Worm (Caenorhabditis elegans): ENCODE measurements around the gene slc-9B.2.

Gene slc-9B.2

DNA sequence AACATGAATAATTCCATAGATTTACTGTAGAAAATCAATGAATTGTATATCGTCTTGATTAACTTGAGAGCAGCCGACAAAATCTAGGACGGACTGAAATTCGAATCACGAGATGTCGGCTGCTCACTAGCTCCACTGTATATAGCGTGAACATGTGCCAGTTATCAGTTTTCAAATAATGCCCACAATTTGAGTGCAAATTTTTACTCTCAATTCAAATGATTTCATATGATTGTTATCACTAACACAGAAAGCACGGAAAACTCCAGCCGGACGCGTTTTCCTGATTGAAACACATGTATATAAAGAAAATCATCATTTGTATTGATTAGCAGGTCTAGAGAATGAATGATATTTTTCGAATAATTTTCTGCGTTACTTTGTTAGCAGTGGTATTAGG lies 46.4 kb upstream of the slc-9B.2 start, which contains the start of gene oac-5:
TSS of gene oac-5 (plus strand) at position 301 of the 400 bp plus-strand sequence.
- TF ChIP-seq attf-6 (GFP tag; IDR thresholded peaks at IDR 0.05) = no peak
- TF ChIP-seq nhr-80 (tag; optimal IDR thresholded peaks at IDR 0.05) = peak; percentile 15

- TF ChIP-seq nhr-27 (tag; optimal IDR thresholded peaks at IDR 0.05) (no peak), ceh-79 (tag; optimal IDR thresholded peaks at IDR 0.05) (no peak), egl-18 (GFP tag; IDR thresholded peaks at IDR 0.05) (no peak), xnd-1 (tag; optimal IDR thresholded peaks at IDR 0.05) (no peak), zim-3 (tag; optimal IDR thresholded peaks at IDR 0.05) (no peak), aptf-3 (GFP tag; IDR thresholded peaks at IDR 0.05) (no peak), F52B5.7 (tag; optimal IDR thresholded peaks at IDR 0.05) (no peak), mes-4 (tag; optimal IDR thresholded peaks at IDR 0.05) (no peak), egrh-3 (GFP tag; IDR thresholded peaks at IDR 0.05) (no peak), T07F8.4 (tag; optimal IDR thresholded peaks at IDR 0.05) (no peak), F33H1.4 (GFP tag; IDR thresholded peaks at IDR 0.05) (no peak), snpc-3.4 (tag; optimal IDR thresholded peaks at IDR 0.05) (no peak)
These were observed 41.8 kb upstream of the slc-9B.2 start, which contains the start of gene srbc-83 for ce11 chrV:16297070-16297469. Gene srbc-83, plus strand, starts transcription at chrV:16297370.

- TF ChIP-seq Y53F4B.3 (GFP tag; IDR thresholded peaks at IDR 0.05) (no peak), let-607 (tag; optimal IDR thresholded peaks at IDR 0.05) (no peak), attf-3 (GFP tag; conservative IDR thresholded peaks at IDR 0.05) (no peak), nfya-1 (tag; optimal IDR thresholded peaks at IDR 0.05; ENCODE audit: borderline replicate concordance, insufficient read depth) (no peak), xnd-1 (tag; optimal IDR thresholded peaks at IDR 0.05) (no peak), ceh-40 (GFP tag; IDR thresholded peaks at IDR 0.05) (no peak), mes-4 (tag; optimal IDR thresholded peaks at IDR 0.05) (no peak), him-1 (tag; optimal IDR thresholded peaks at IDR 0.05) (no peak), ZK185.1 (tag; optimal IDR thresholded peaks at IDR 0.05; ENCODE audit: poor library complexity, severe bottlenecking) (no peak), ztf-22 (GFP tag; optimal IDR thresholded peaks at IDR 0.05) (no peak), ets-4 (GFP tag; optimal IDR thresholded peaks at IDR 0.05) (no peak), ama-1 (optimal IDR thresholded peaks at IDR 0.05) (no peak), ama-1 (GFP tag; optimal IDR thresholded peaks at IDR 0.05) (no peak), mcd-1 (GFP tag; IDR thresholded peaks at IDR 0.05) (no peak), F37B4.10 (GFP tag; IDR thresholded peaks at IDR 0.05) (no peak), sptf-2 (GFP tag; optimal IDR thresholded peaks at IDR 0.05) (no peak), B0261.1 (tag; optimal IDR thresholded peaks at IDR 0.05) (no peak), akir-1 (GFP tag; optimal IDR thresholded peaks at IDR 0.05) (no peak), fkh-3 (tag; optimal IDR thresholded peaks at IDR 0.05) (no peak), aptf-2 (GFP tag; conservative IDR thresholded peaks at IDR 0.05) (no peak)
These were observed 40.2 kb upstream of the slc-9B.2 start, which contains the start of gene srbc-84 for ce11 chrV:16298669-16299068. Gene srbc-84, plus strand, starts transcription at chrV:16298969.

DNA sequence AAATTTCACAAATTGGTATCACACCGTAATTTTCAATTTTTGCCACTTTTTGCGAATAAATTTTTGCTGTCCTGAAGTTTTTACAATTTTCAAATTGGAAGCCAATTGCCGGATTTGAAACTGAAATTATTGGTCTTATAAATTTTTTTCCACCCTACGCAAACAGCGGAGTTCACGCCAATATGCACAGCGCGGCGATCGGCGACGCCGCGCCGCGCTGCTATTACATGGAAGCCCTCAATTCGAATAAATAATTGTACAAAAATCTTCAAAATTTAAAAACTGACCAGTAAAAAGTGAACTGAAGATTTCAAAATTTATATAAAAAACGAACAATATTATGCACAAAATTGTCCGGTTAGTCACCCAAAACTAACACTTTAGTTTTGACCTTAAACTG lies 39.0 kb upstream of the slc-9B.2 start:
- TF ChIP-seq hlh-12 (tag; optimal IDR thresholded peaks at IDR 0.05) (no peak), T26A5.8 (tag; optimal IDR thresholded peaks at IDR 0.05) (no peak), madf-10 (tag; optimal IDR thresholded peaks at IDR 0.05) (peak; percentile 97)

Measured in whole organism, young adult.